Fruit fly (Drosophila melanogaster) whole organism, embryonic: ENCODE measurements around the gene CG11723.

Experiments
- Abd-B ChIP-seq: fragments of 200-800 bp; sonication (Bioruptor generic); optimal IDR thresholded peaks from 2 replicates; lab custom pipeline; 2018; ENCODE audit warnings: missing biosample characterization, mild to moderate bottlenecking, missing genetic modification characterization, moderate library complexity
- Atf3 ChIP-seq: fragments of 200-800 bp; sonication (Bioruptor generic); optimal IDR thresholded peaks from 3 replicates; lab custom pipeline; 2016; ENCODE audit warnings: missing biosample characterization, missing genetic modification characterization
- BEAF-32 ChIP-seq: fragments of 200-800 bp; sonication (Bioruptor generic); optimal IDR thresholded peaks from 3 replicates; lab custom pipeline; 2017; ENCODE audit warnings: missing biosample characterization, missing genetic modification characterization, mild to moderate bottlenecking, moderate library complexity, missing genetic modification reagents
- CG10267 ChIP-seq: fragments of 200-800 bp; sonication (Bioruptor generic); optimal IDR thresholded peaks from 2 replicates; lab custom pipeline; 2018; ENCODE audit warnings: missing biosample characterization, mild to moderate bottlenecking, missing genetic modification characterization, moderate library complexity
- CG11723 ChIP-seq: fragments of 200-800 bp; sonication (Bioruptor generic); optimal IDR thresholded peaks from 2 replicates; lab custom pipeline; 2017; ENCODE audit warnings: missing biosample characterization, mild to moderate bottlenecking, missing genetic modification characterization
- CG12104 ChIP-seq: fragments of 200-800 bp; sonication (Bioruptor generic); optimal IDR thresholded peaks from 3 replicates; lab custom pipeline; 2016; ENCODE audit warnings: missing biosample characterization, missing genetic modification characterization
- CG12219 ChIP-seq: fragments of 200-800 bp; sonication (Bioruptor generic); optimal IDR thresholded peaks from 3 replicates; lab custom pipeline; 2018; ENCODE audit warnings: missing biosample characterization, mild to moderate bottlenecking, missing genetic modification characterization
- CG12236 ChIP-seq: fragments of 200-800 bp; sonication (Bioruptor generic); optimal IDR thresholded peaks from 2 replicates; lab custom pipeline; 2016; ENCODE audit warnings: missing biosample characterization, missing genetic modification characterization
- CG14860 ChIP-seq: fragments of 200-800 bp; sonication (Bioruptor generic); IDR thresholded peaks from 3 replicates; pipeline ENCODE4 v1.3.6; 2022; ENCODE audit warnings: missing biosample characterization, missing genetic modification characterization; ENCODE audit not compliant: partially characterized antibody
- CG17359 ChIP-seq: fragments of 200-800 bp; sonication (Bioruptor generic); optimal IDR thresholded peaks from 3 replicates; lab custom pipeline; 2018; ENCODE audit warnings: missing biosample characterization, mild to moderate bottlenecking, missing genetic modification characterization, moderate library complexity
- CG17568 ChIP-seq: fragments of 200-800 bp; sonication (Bioruptor generic); optimal IDR thresholded peaks from 2 replicates; lab custom pipeline; 2018; ENCODE audit warnings: missing biosample characterization, mild to moderate bottlenecking, missing genetic modification characterization, moderate library complexity
- CG1832 ChIP-seq: fragments of 200-800 bp; sonication (Bioruptor generic); optimal IDR thresholded peaks from 2 replicates; lab custom pipeline; 2017; ENCODE audit warnings: missing biosample characterization, mild to moderate bottlenecking, missing genetic modification characterization, inconsistent platforms
- CG18619 ChIP-seq: fragments of 200-800 bp; sonication (Bioruptor generic); optimal IDR thresholded peaks from 3 replicates; lab custom pipeline; 2017; ENCODE audit warnings: missing biosample characterization, mild to moderate bottlenecking, missing genetic modification characterization
- CG32532 ChIP-seq: fragments of 200-800 bp; sonication (Bioruptor generic); IDR thresholded peaks from 2 replicates; pipeline ENCODE4 v1.3.6; 2022; ENCODE audit warnings: missing biosample characterization, missing genetic modification characterization
- CG34422 ChIP-seq: fragments of 200-800 bp; sonication (Bioruptor generic); IDR thresholded peaks from 3 replicates; pipeline ENCODE4 v1.3.6; 2022; ENCODE audit warnings: missing biosample characterization, missing genetic modification characterization
- CG3847 ChIP-seq: fragments of 200-800 bp; sonication (Bioruptor generic); IDR thresholded peaks from 2 replicates; pipeline ENCODE4 v1.3.6; 2022; ENCODE audit warnings: missing biosample characterization, missing genetic modification characterization
- CG4282 ChIP-seq: fragments of 200-800 bp; sonication (Bioruptor generic); optimal IDR thresholded peaks from 2 replicates; lab custom pipeline; 2016; ENCODE audit warnings: missing biosample characterization, missing genetic modification characterization
- CG4328 ChIP-seq: fragments of 200-800 bp; sonication (Bioruptor generic); optimal IDR thresholded peaks from 3 replicates; lab custom pipeline; 2017; ENCODE audit warnings: missing biosample characterization, missing genetic modification reagents, missing genetic modification characterization
- CG4820 ChIP-seq: fragments of 200-800 bp; sonication (Bioruptor generic); optimal IDR thresholded peaks from 3 replicates; lab custom pipeline; 2016; ENCODE audit warnings: missing biosample characterization, missing genetic modification characterization
- CG6272 ChIP-seq: fragments of 200-800 bp; sonication (Bioruptor generic); IDR thresholded peaks from 2 replicates; pipeline ENCODE4 v1.3.6; 2022; ENCODE audit warnings: missing biosample characterization, missing genetic modification characterization
- CG6689 ChIP-seq: fragments of 200-800 bp; sonication (Bioruptor generic); IDR thresholded peaks from 2 replicates; pipeline ENCODE4 v1.3.6; 2022; ENCODE audit warnings: missing biosample characterization, missing genetic modification characterization
- Drgx ChIP-seq: fragments of 200-800 bp; sonication (Bioruptor generic); IDR thresholded peaks from 2 replicates; pipeline ENCODE4 v1.3.6; 2022; ENCODE audit warnings: missing biosample characterization, missing genetic modification characterization
- HLHmδ ChIP-seq: fragments of 200-800 bp; sonication (Bioruptor generic); optimal IDR thresholded peaks from 2 replicates; lab custom pipeline; 2018; ENCODE audit warnings: missing biosample characterization, mild to moderate bottlenecking, missing genetic modification characterization, moderate library complexity
- MESR4 ChIP-seq: fragments of 200-800 bp; sonication (Bioruptor generic); optimal IDR thresholded peaks from 2 replicates; lab custom pipeline; 2018; ENCODE audit warnings: missing biosample characterization, mild to moderate bottlenecking, missing genetic modification characterization, moderate library complexity
- Max ChIP-seq: fragments of 200-800 bp; sonication (Bioruptor generic); optimal IDR thresholded peaks from 2 replicates; lab custom pipeline; 2016; ENCODE audit warnings: missing biosample characterization, mild to moderate bottlenecking, missing genetic modification characterization
- Mes4 ChIP-seq: fragments of 200-800 bp; sonication (Bioruptor generic); optimal IDR thresholded peaks from 2 replicates; lab custom pipeline; 2016; ENCODE audit warnings: missing biosample characterization, missing genetic modification characterization
- PHDP ChIP-seq: fragments of 200-800 bp; sonication (Bioruptor generic); optimal IDR thresholded peaks from 3 replicates; lab custom pipeline; 2018; ENCODE audit warnings: missing biosample characterization, mild to moderate bottlenecking, missing genetic modification characterization, moderate library complexity
- Sry-δ ChIP-seq: fragments of 200-800 bp; sonication (Bioruptor generic); optimal IDR thresholded peaks from 2 replicates; lab custom pipeline; 2016; ENCODE audit warnings: missing biosample characterization, missing genetic modification characterization
- Ssrp ChIP-seq: fragments of 200-800 bp; sonication (Bioruptor generic); optimal IDR thresholded peaks from 2 replicates; lab custom pipeline; 2018; ENCODE audit warnings: missing biosample characterization, mild to moderate bottlenecking, missing genetic modification characterization, moderate library complexity
- TFAM ChIP-seq: fragments of 200-800 bp; sonication (Bioruptor generic); optimal IDR thresholded peaks from 2 replicates; lab custom pipeline; 2017; ENCODE audit warnings: missing biosample characterization, missing genetic modification characterization, inconsistent platforms
- YL-1 ChIP-seq: fragments of 200-800 bp; sonication (Bioruptor generic); optimal IDR thresholded peaks from 3 replicates; lab custom pipeline; 2017; ENCODE audit warnings: missing biosample characterization, mild to moderate bottlenecking, missing genetic modification characterization
- bab2 ChIP-seq: fragments of 200-800 bp; sonication (Bioruptor generic); optimal IDR thresholded peaks from 2 replicates; lab custom pipeline; 2016; ENCODE audit warnings: missing biosample characterization, missing genetic modification characterization
- bcd ChIP-seq: fragments of 200-800 bp; sonication (Bioruptor generic); optimal IDR thresholded peaks from 2 replicates; lab custom pipeline; 2017; ENCODE audit warnings: missing biosample characterization, mild to moderate bottlenecking, missing genetic modification characterization
- bowl ChIP-seq: fragments of 200-800 bp; sonication (Bioruptor generic); IDR thresholded peaks from 2 replicates; pipeline ENCODE4 v1.3.6; 2022; ENCODE audit warnings: missing biosample characterization, missing genetic modification characterization
- bsh ChIP-seq, 2 experiments: fragments of 200-800 bp; sonication (Bioruptor generic); optimal IDR thresholded peaks; 2 replicates each; lab custom pipeline; 2017 to 2018; ENCODE audit warnings: mild to moderate bottlenecking in 2 of 2, missing biosample characterization in 2 of 2, missing genetic modification characterization in 2 of 2, moderate library complexity in 1 of 2
- btn ChIP-seq: fragments of 200-800 bp; sonication (Bioruptor generic); optimal IDR thresholded peaks from 2 replicates; lab custom pipeline; 2016; ENCODE audit warnings: missing biosample characterization, missing genetic modification characterization
- cas ChIP-seq: fragments of 200-800 bp; sonication (Bioruptor generic); IDR thresholded peaks from 2 replicates; pipeline ENCODE4 v1.3.6; 2022; ENCODE audit warnings: missing biosample characterization, missing genetic modification characterization
- fd64A ChIP-seq: fragments of 200-800 bp; sonication (Bioruptor generic); optimal IDR thresholded peaks from 3 replicates; lab custom pipeline; 2018; ENCODE audit warnings: missing biosample characterization, mild to moderate bottlenecking, missing genetic modification characterization
- fd96Cb ChIP-seq: fragments of 200-800 bp; sonication (Bioruptor generic); optimal IDR thresholded peaks from 2 replicates; lab custom pipeline; 2018; ENCODE audit warnings: missing biosample characterization, mild to moderate bottlenecking, missing genetic modification characterization, moderate library complexity
- gsb-n ChIP-seq: fragments of 200-800 bp; sonication (Bioruptor generic); optimal IDR thresholded peaks from 3 replicates; lab custom pipeline; 2018; ENCODE audit warnings: missing biosample characterization, mild to moderate bottlenecking, missing genetic modification characterization
- nmo ChIP-seq: fragments of 200-800 bp; sonication (Bioruptor generic); optimal IDR thresholded peaks from 2 replicates; lab custom pipeline; 2018; ENCODE audit warnings: missing biosample characterization, mild to moderate bottlenecking, missing genetic modification characterization, moderate library complexity
- pita ChIP-seq: fragments of 200-800 bp; sonication (Bioruptor generic); optimal IDR thresholded peaks from 2 replicates; lab custom pipeline; 2017; ENCODE audit warnings: missing biosample characterization, mild to moderate bottlenecking, missing genetic modification characterization
- row ChIP-seq: fragments of 200-800 bp; sonication (Bioruptor generic); IDR thresholded peaks from 3 replicates; pipeline ENCODE4 v1.3.6; 2022; ENCODE audit warnings: missing biosample characterization, missing genetic modification characterization
- schlank ChIP-seq: fragments of 200-800 bp; sonication (Bioruptor generic); optimal IDR thresholded peaks from 2 replicates; lab custom pipeline; 2018; ENCODE audit warnings: missing biosample characterization, mild to moderate bottlenecking, missing genetic modification characterization
- scrt ChIP-seq: fragments of 200-800 bp; sonication (Bioruptor generic); optimal IDR thresholded peaks from 2 replicates; lab custom pipeline; 2018; ENCODE audit warnings: missing biosample characterization, mild to moderate bottlenecking, missing genetic modification characterization, moderate library complexity
- sima ChIP-seq: fragments of 200-800 bp; sonication (Bioruptor generic); optimal IDR thresholded peaks from 2 replicates; lab custom pipeline; 2016; ENCODE audit warnings: missing biosample characterization, missing genetic modification characterization
- sna ChIP-seq: fragments of 200-800 bp; sonication (Bioruptor generic); IDR thresholded peaks from 2 replicates; pipeline ENCODE4 v1.3.6; 2022; ENCODE audit warnings: missing biosample characterization, missing genetic modification characterization; ENCODE audit not compliant: partially characterized antibody
- sqz ChIP-seq: fragments of 200-800 bp; sonication (Bioruptor generic); optimal IDR thresholded peaks from 3 replicates; lab custom pipeline; 2018; ENCODE audit warnings: missing biosample characterization, mild to moderate bottlenecking, missing genetic modification characterization
- toy ChIP-seq: fragments of 200-800 bp; sonication (Bioruptor generic); IDR thresholded peaks from 2 replicates; pipeline ENCODE4 v1.3.6; 2022; ENCODE audit warnings: missing biosample characterization, missing genetic modification characterization
- yki ChIP-seq: fragments of >200 bp; optimal IDR thresholded peaks from 3 replicates; lab custom pipeline; 2018

CG11723 gene

dm6 chr2L:2182735-2183340 is 35.8 kb upstream of the CG11723 start (continued):
- TF ChIP-seq CG17568 (peak; percentile 40), nmo (peak; percentile 67), Max (GFP tag; lab: Kevin White, UChicago) (peak; percentile 38), TFAM (peak; percentile 23), CG18619 (GFP tag; lab: Kevin White, UChicago) (peak; percentile 25), bowl (no peak), PHDP (no peak), pita (GFP tag; lab: Kevin White, UChicago) (no peak), cas (GFP tag; lab: Robert Waterston, UW) (no peak), Drgx (GFP tag; lab: Robert Waterston, UW) (peak; percentile 62), yki (no peak), row (GFP tag; lab: Robert Waterston, UW) (peak; percentile 64), HLHmδ (GFP tag; lab: Kevin White, UChicago) (peak; percentile 51), Sry-δ (GFP tag; lab: Kevin White, UChicago) (peak; percentile 7), fd96Cb (tag; lab: Kevin White, UChicago) (peak; percentile 71), fd64A (GFP tag; lab: Kevin White, UChicago) (no peak), BEAF-32 (GFP tag; lab: Kevin White, UChicago) (no peak), Abd-B (GFP tag; lab: Kevin White, UChicago) (peak; percentile 9), CG4820 (peak; percentile 64), bab2 (GFP tag; lab: Kevin White, UChicago) (peak; percentile 58), CG14860 (GFP tag; lab: Robert Waterston, UW) (no peak), CG12236 (GFP tag; lab: Kevin White, UChicago) (peak; percentile 63), schlank (tag; lab: Kevin White, UChicago) (no peak), CG32532 (GFP tag; lab: Robert Waterston, UW) (no peak), btn (GFP tag; lab: Kevin White, UChicago) (peak; percentile 71), CG4328 (GFP tag; lab: Kevin White, UChicago) (no peak), bcd (GFP tag; lab: Kevin White, UChicago) (peak; percentile 34), CG3847 (GFP tag; lab: Robert Waterston, UW) (0 out of 2 replicates have a peak, but pooled peaks have one; percentile 12), scrt (GFP tag; lab: Kevin White, UChicago) (no peak), Ssrp (tag; lab: Kevin White, UChicago) (peak; percentile 61), sima (GFP tag; lab: Kevin White, UChicago) (no peak), CG6689 (GFP tag; lab: Robert Waterston, UW) (peak; percentile 79), CG10267 (tag; lab: Kevin White, UChicago) (peak; percentile 83), sna (GFP tag; lab: Robert Waterston, UW) (no peak), CG1832 (GFP tag; lab: Kevin White, UChicago) (no peak), CG12219 (peak; percentile 43), MESR4 (GFP tag; lab: Kevin White, UChicago) (no peak), CG34422 (GFP tag; lab: Robert Waterston, UW) (no peak; the same call in 2 of the 3 replicates), Mes4 (peak; percentile 58), gsb-n (peak; percentile 78), toy (GFP tag; lab: Robert Waterston, UW) (no peak), bsh (GFP tag; optimal IDR thresholded peaks at IDR 0.05; lab: Kevin White, UChicago) (peak; percentile 68 to 90), YL-1 (GFP tag; lab: Kevin White, UChicago) (no peak), CG17359 (no peak), CG11723 (GFP tag; lab: Kevin White, UChicago) (peak; percentile 20), CG12104 (GFP tag; lab: Kevin White, UChicago) (no peak), CG4282 (no peak), Atf3 (peak; percentile 73), sqz (GFP tag; lab: Kevin White, UChicago) (peak; percentile 36), CG6272 (0 out of 2 replicates have a peak, but pooled peaks have one; percentile 34)
